Worm (Caenorhabditis elegans) whole organism, L3 larva: Measurements from ENCODE around the gene CD4.1.
A peak's percentile ranks its signal among the peaks of the same experiment; 100 is the strongest.

Experiments used
- R02D3.7 ChIP-seq: fragments of 150-350 bp; optimal IDR thresholded peaks from 2 replicates; lab custom pipeline; 2014; ENCODE audit warnings: missing biosample characterization, missing genetic modification characterization
- ZK546.5 ChIP-seq: sonication (generic microtip); optimal IDR thresholded peaks from 2 replicates; lab custom pipeline; 2017; ENCODE audit warnings: missing biosample characterization, missing genetic modification characterization
- aly-2 ChIP-seq: fragments of 150-350 bp; optimal IDR thresholded peaks from 2 replicates; lab custom pipeline; 2014; ENCODE audit warnings: missing biosample characterization, missing genetic modification characterization
- ceh-16 ChIP-seq: sonication (generic microtip); optimal IDR thresholded peaks from 2 replicates; lab custom pipeline; 2017; ENCODE audit warnings: missing biosample characterization, missing genetic modification characterization
- ceh-28 ChIP-seq: fragments of 150-350 bp; optimal IDR thresholded peaks from 2 replicates; lab custom pipeline; 2014; ENCODE audit warnings: missing biosample characterization, missing genetic modification reagents, missing genetic modification characterization
- ceh-82 ChIP-seq: fragments of 150-350 bp; optimal IDR thresholded peaks from 2 replicates; lab custom pipeline; 2014; ENCODE audit warnings: missing biosample characterization, missing genetic modification characterization
- ceh-9 ChIP-seq: sonication (generic microtip); optimal IDR thresholded peaks from 2 replicates; lab custom pipeline; 2018; ENCODE audit warnings: missing biosample characterization, missing genetic modification characterization
- egl-27 ChIP-seq: sonication (generic microtip); optimal IDR thresholded peaks from 4 replicates; lab custom pipeline; 2017; ENCODE audit warnings: missing biosample characterization, missing genetic modification reagents, missing genetic modification characterization
- egl-5 ChIP-seq: fragments of 150-350 bp; optimal IDR thresholded peaks from 2 replicates; lab custom pipeline; 2017; ENCODE audit warnings: missing biosample characterization, missing genetic modification reagents, missing genetic modification characterization, inconsistent platforms
- elt-1 ChIP-seq: fragments of 150-350 bp; optimal IDR thresholded peaks from 2 replicates; lab custom pipeline; 2014; ENCODE audit warnings: missing biosample characterization, missing genetic modification characterization
- elt-2 ChIP-seq: sonication (generic microtip); optimal IDR thresholded peaks from 2 replicates; lab custom pipeline; 2016; ENCODE audit warnings: missing genetic modification reagents, mild to moderate bottlenecking, missing genetic modification characterization, missing compliant biosample characterization
- elt-3 ChIP-seq, 3 experiments: fragments of 150-350 bp in 1 of 3; sonication (generic microtip) in 2 of 3; optimal IDR thresholded peaks; 2 replicates in 2 of 3; 4 replicates in 1 of 3; lab custom pipeline; 2014 to 2017; ENCODE audit warnings: missing biosample characterization in 3 of 3, missing genetic modification characterization in 3 of 3
- eor-1 ChIP-seq, 2 experiments: fragments of 150-350 bp; optimal IDR thresholded peaks; 2 replicates each; lab custom pipeline; 2014 to 2018; ENCODE audit warnings: missing biosample characterization in 2 of 2, missing genetic modification characterization in 2 of 2
- fkh-10 ChIP-seq: sonication (generic microtip); optimal IDR thresholded peaks from 2 replicates; lab custom pipeline; 2017; ENCODE audit warnings: missing biosample characterization, missing genetic modification reagents, missing genetic modification characterization
- fos-1 ChIP-seq: fragments of 150-350 bp; optimal IDR thresholded peaks from 2 replicates; lab custom pipeline; 2014; ENCODE audit warnings: missing biosample characterization, missing genetic modification characterization
- hmg-11 ChIP-seq: sonication (generic microtip); optimal IDR thresholded peaks from 2 replicates; lab custom pipeline; 2016; ENCODE audit warnings: missing genetic modification characterization, missing compliant biosample characterization
- jun-1 ChIP-seq: fragments of 150-350 bp; optimal IDR thresholded peaks from 2 replicates; lab custom pipeline; 2014; ENCODE audit warnings: missing biosample characterization, missing genetic modification reagents, missing genetic modification characterization
- lin-15B ChIP-seq: fragments of 150-350 bp; optimal IDR thresholded peaks from 2 replicates; lab custom pipeline; 2014; ENCODE audit warnings: missing biosample characterization, missing genetic modification characterization
- lin-39 ChIP-seq: fragments of 150-350 bp; optimal IDR thresholded peaks from 2 replicates; lab custom pipeline; 2018; ENCODE audit warnings: missing biosample characterization, missing genetic modification reagents, missing genetic modification characterization
- lsy-12 ChIP-seq: sonication (generic microtip); optimal IDR thresholded peaks from 2 replicates; lab custom pipeline; 2016; ENCODE audit warnings: mild to moderate bottlenecking, missing genetic modification characterization, missing compliant biosample characterization
- mdl-1 ChIP-seq: fragments of 150-350 bp; optimal IDR thresholded peaks from 2 replicates; lab custom pipeline; 2014; ENCODE audit warnings: missing biosample characterization, missing genetic modification characterization
- mml-1 ChIP-seq: fragments of 150-350 bp; sonication (generic microtip); optimal IDR thresholded peaks from 3 replicates; lab custom pipeline; 2014; ENCODE audit warnings: missing biosample characterization, missing genetic modification characterization
- nfya-1 ChIP-seq: sonication (generic microtip); optimal IDR thresholded peaks from 2 replicates; lab custom pipeline; 2017; ENCODE audit warnings: missing genetic modification characterization, mild to moderate bottlenecking, missing compliant biosample characterization, antibody characterized with exemption, moderate library complexity; ENCODE audit not compliant: insufficient read depth
- nhr-23 ChIP-seq: fragments of 150-350 bp; optimal IDR thresholded peaks from 2 replicates; lab custom pipeline; 2014; ENCODE audit warnings: missing biosample characterization, missing genetic modification reagents, missing genetic modification characterization
- nhr-237 ChIP-seq: fragments of 150-350 bp; optimal IDR thresholded peaks from 2 replicates; lab custom pipeline; 2014; ENCODE audit warnings: missing biosample characterization, missing genetic modification characterization
- nhr-25 ChIP-seq: sonication (generic microtip); optimal IDR thresholded peaks from 2 replicates; lab custom pipeline; 2017; ENCODE audit warnings: missing biosample characterization, missing genetic modification characterization
- nhr-43 ChIP-seq: sonication (generic microtip); optimal IDR thresholded peaks from 2 replicates; lab custom pipeline; 2016; ENCODE audit warnings: mild to moderate bottlenecking, missing genetic modification characterization, missing compliant biosample characterization; ENCODE audit not compliant: poor library complexity, severe bottlenecking
- nhr-76 ChIP-seq: fragments of 150-350 bp; sonication (generic microtip); optimal IDR thresholded peaks from 5 replicates; lab custom pipeline; 2014; ENCODE audit warnings: missing biosample characterization, missing genetic modification characterization
- nhr-77 ChIP-seq: fragments of 150-350 bp; optimal IDR thresholded peaks from 2 replicates; lab custom pipeline; 2014; ENCODE audit warnings: missing biosample characterization, missing genetic modification characterization
- pha-4 ChIP-seq: fragments of 150-350 bp; optimal IDR thresholded peaks from 2 replicates; lab custom pipeline; 2014; ENCODE audit warnings: missing biosample characterization, missing genetic modification reagents, missing genetic modification characterization
- pqm-1 ChIP-seq: fragments of 150-350 bp; optimal IDR thresholded peaks from 2 replicates; lab custom pipeline; 2017; ENCODE audit warnings: missing biosample characterization, missing genetic modification characterization, inconsistent platforms
- sea-2 ChIP-seq: fragments of 150-350 bp; sonication (generic microtip); optimal IDR thresholded peaks from 4 replicates; lab custom pipeline; 2014; ENCODE audit warnings: missing biosample characterization, missing genetic modification reagents, missing genetic modification characterization
- skn-1 ChIP-seq: fragments of 150-350 bp; optimal IDR thresholded peaks from 2 replicates; lab custom pipeline; 2014; ENCODE audit warnings: missing biosample characterization, missing genetic modification characterization
- snpc-4 ChIP-seq: fragments of 150-350 bp; optimal IDR thresholded peaks from 2 replicates; lab custom pipeline; 2014; ENCODE audit warnings: missing biosample characterization, missing genetic modification characterization
- tbx-2 ChIP-seq: sonication (generic microtip); optimal IDR thresholded peaks from 2 replicates; lab custom pipeline; 2016; ENCODE audit warnings: mild to moderate bottlenecking, missing genetic modification characterization, missing compliant biosample characterization
- unc-62 ChIP-seq: fragments of 150-350 bp; sonication (generic microtip); optimal IDR thresholded peaks from 4 replicates; lab custom pipeline; 2014; ENCODE audit warnings: missing biosample characterization, missing genetic modification reagents, missing genetic modification characterization
- ztf-11 ChIP-seq: fragments of 150-350 bp; optimal IDR thresholded peaks from 2 replicates; lab custom pipeline; 2014; ENCODE audit warnings: missing biosample characterization, missing genetic modification characterization

CD4.1 gene

ce11 chrV:5587042-5587441 lies 19.3 kb upstream of the CD4.1 start:
- TF ChIP-seq ceh-16 (tag; lab: Kevin White, UChicago), result no peak
- TF ChIP-seq snpc-4 (tag; lab: Kevin White, UChicago), result peak; percentile 96
- peak; percentile 2 for TF ChIP-seq hmg-11 (tag; lab: Kevin White, UChicago)
- no peak for TF ChIP-seq nhr-76 (tag; lab: Kevin White, UChicago)
- TF ChIP-seq jun-1 (tag; lab: Kevin White, UChicago), result no peak
- TF ChIP-seq mml-1 (tag; lab: Kevin White, UChicago), result no peak
- TF ChIP-seq nhr-25 (tag; lab: Kevin White, UChicago), result peak; percentile 41

- no peak for TF ChIP-seq R02D3.7 (tag; lab: Kevin White, UChicago)
- TF ChIP-seq nhr-43, result no peak
- TF ChIP-seq tbx-2, result no peak
- no peak for TF ChIP-seq skn-1 (tag; lab: Kevin White, UChicago)
- TF ChIP-seq hmg-11 (tag; lab: Kevin White, UChicago), result no peak
- no peak for TF ChIP-seq sea-2 (GFP tag; lab: Kevin White, UChicago)
- no peak for TF ChIP-seq mdl-1 (tag; lab: Kevin White, UChicago)
- no peak for TF ChIP-seq ceh-9 (tag; lab: Kevin White, UChicago)
- TF ChIP-seq ZK546.5 (tag; lab: Kevin White, UChicago), result no peak
- TF ChIP-seq nhr-76 (tag; lab: Kevin White, UChicago), result no peak
- no peak for TF ChIP-seq elt-1 (tag; lab: Kevin White, UChicago)
- no peak for TF ChIP-seq pqm-1 (tag; lab: Kevin White, UChicago)
- no peak for TF ChIP-seq lin-39
- no peak for TF ChIP-seq ceh-28 (tag; lab: Kevin White, UChicago)
- no peak for TF ChIP-seq aly-2 (tag; lab: Kevin White, UChicago)
Measured at ce11 chrV:5587955-5588354, 18.4 kb upstream of the CD4.1 start.

ce11 chrV:5591887-5592286 lies 14.5 kb upstream of the CD4.1 start:
- TF ChIP-seq nhr-43 (peak; percentile 1), nfya-1 (tag; lab: Kevin White, UChicago) (no peak)

ce11 chrV:5592323-5592722 lies 14.0 kb upstream of the CD4.1 start, which contains the start of gene vps-37:
TSS of gene vps-37 (plus strand) at chrV:5592700.
- TF ChIP-seq lin-15B (tag; lab: Kevin White, UChicago) (peak; percentile 78), nhr-237 (tag; lab: Kevin White, UChicago) (no peak), sea-2 (GFP tag; lab: Kevin White, UChicago) (peak; percentile 54), egl-27 (no peak), eor-1 (tag; optimal IDR thresholded peaks at IDR 0.05; lab: Kevin White, UChicago) (peak in 1 of 2 experiments; percentile 28), ceh-28 (tag; lab: Kevin White, UChicago) (peak; percentile 66), hmg-11 (tag; lab: Kevin White, UChicago) (peak; percentile 74), nhr-25 (tag; lab: Kevin White, UChicago) (peak; percentile 31), ZK546.5 (tag; lab: Kevin White, UChicago) (no peak), unc-62 (no peak), fkh-10 (GFP tag; lab: Kevin White, UChicago) (no peak), nhr-77 (no peak), ceh-9 (tag; lab: Kevin White, UChicago) (no peak), ztf-11 (tag; lab: Kevin White, UChicago) (no peak), lin-39 (no peak), ceh-82 (tag; lab: Kevin White, UChicago) (no peak), elt-2 (tag; lab: Kevin White, UChicago) (peak; percentile 37), lsy-12 (tag; lab: Kevin White, UChicago) (no peak), snpc-4 (tag; lab: Kevin White, UChicago) (peak; percentile 79), mml-1 (tag; lab: Kevin White, UChicago) (no peak), pha-4 (peak; percentile 90), nhr-43 (peak; percentile 54), nhr-23 (tag; lab: Kevin White, UChicago) (peak; percentile 87), nhr-76 (tag; lab: Kevin White, UChicago) (no peak), ceh-16 (tag; lab: Kevin White, UChicago) (no peak), pqm-1 (tag; lab: Kevin White, UChicago) (peak; percentile 13), mdl-1 (tag; lab: Kevin White, UChicago) (no peak), egl-5 (tag; lab: Kevin White, UChicago) (no peak), elt-3 (tag; optimal IDR thresholded peaks at IDR 0.05; lab: Kevin White, UChicago) (no peak), fos-1 (tag; lab: Kevin White, UChicago) (no peak), nfya-1 (tag; lab: Kevin White, UChicago) (peak; percentile 79), R02D3.7 (tag; lab: Kevin White, UChicago) (peak; percentile 6)
- TF ChIP-seq, all 47 proteins: peak for 14
